Fruit fly (Drosophila melanogaster): ENCODE measurements around the gene CG18530.

Gene CG18530

dm6 chr3R:12615553-12615952 is 17.6 kb upstream of the CG18530 start:
- TF ChIP-seq CG8319 (GFP tag; optimal IDR thresholded peaks at IDR 0.05) (no peak), CG6808 (GFP tag; optimal IDR thresholded peaks at IDR 0.05) (no peak), CG3032 (tag; optimal IDR thresholded peaks at IDR 0.05) (no peak), Hr38 (GFP tag; optimal IDR thresholded peaks at IDR 0.05) (no peak), svp (GFP tag) (no peak), Sox14 (GFP tag; optimal IDR thresholded peaks at IDR 0.05) (no peak), CG16779 (tag; optimal IDR thresholded peaks at IDR 0.05) (no peak)

DNA sequence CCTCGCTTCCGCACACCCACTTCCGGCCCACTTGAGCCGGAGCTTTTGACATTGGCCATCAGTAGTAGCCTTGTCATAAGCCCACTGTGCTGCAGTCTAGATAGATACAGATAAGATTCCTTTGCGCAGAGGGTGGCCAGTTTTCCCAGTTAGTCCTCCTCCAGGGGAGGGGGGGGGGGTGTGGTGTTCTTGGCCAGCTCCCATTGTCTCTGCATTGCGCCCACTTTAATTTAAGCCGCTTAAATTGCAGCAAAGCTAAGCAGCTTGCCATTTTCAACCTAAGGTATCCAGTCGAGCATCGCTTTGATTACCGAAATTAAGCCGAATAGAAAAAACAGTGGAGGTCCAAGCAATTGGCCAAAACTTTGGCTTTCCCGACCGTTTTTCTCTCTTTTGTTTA is 10.4 kb upstream of the CG18530 start:
- TF ChIP-seq lz (GFP tag; optimal IDR thresholded peaks at IDR 0.05) (no peak), CG4318 (GFP tag; optimal IDR thresholded peaks at IDR 0.05) (no peak), cyc (GFP tag; optimal IDR thresholded peaks at IDR 0.05) (no peak), Smox (GFP tag; optimal IDR thresholded peaks at IDR 0.05) (no peak), vri (GFP tag; optimal IDR thresholded peaks at IDR 0.05) (no peak)

DNA sequence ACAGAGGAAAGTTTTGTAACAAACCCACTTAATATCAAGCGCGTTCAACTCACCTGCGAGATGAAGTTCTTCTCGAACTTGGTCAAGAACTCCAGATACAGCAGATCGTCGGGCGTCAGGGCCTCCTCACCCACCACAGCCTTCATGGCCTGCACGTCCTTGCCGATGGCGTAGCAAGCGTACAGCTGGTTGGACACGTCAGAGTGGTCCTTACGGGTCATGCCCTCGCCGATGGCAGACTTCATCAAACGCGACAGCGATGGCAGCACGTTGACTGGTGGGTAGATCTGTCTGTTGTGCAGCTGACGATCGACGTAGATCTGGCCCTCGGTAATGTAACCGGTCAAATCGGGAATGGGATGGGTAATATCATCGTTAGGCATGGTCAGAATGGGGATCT is 8.2 kb upstream of the CG18530 start:
- no peak for TF ChIP-seq svp (GFP tag)
- no peak for TF ChIP-seq CG15336 (GFP tag; IDR thresholded peaks at IDR 0.05)
- TF ChIP-seq CG7368 (GFP tag; optimal IDR thresholded peaks at IDR 0.05) = no peak
- TF ChIP-seq fd59A (GFP tag; optimal IDR thresholded peaks at IDR 0.05) = no peak
- no peak for TF ChIP-seq dsx (GFP tag; optimal IDR thresholded peaks at IDR 0.05; ENCODE audit: poor library complexity, severe bottlenecking)
- TF ChIP-seq ss (GFP tag; optimal IDR thresholded peaks at IDR 0.05) = no peak
- TF ChIP-seq lz (GFP tag; optimal IDR thresholded peaks at IDR 0.05) = no peak

dm6 chr3R:12626674-12627382 is 6.3 kb upstream of the CG18530 start:
- no peak for TF ChIP-seq fd85E (GFP tag; optimal IDR thresholded peaks at IDR 0.05)
- TF ChIP-seq Sox14 (GFP tag; optimal IDR thresholded peaks at IDR 0.05) = no peak
- TF ChIP-seq Ets96B (tag; optimal IDR thresholded peaks at IDR 0.05) = no peak
- peak; percentile 87 for TF ChIP-seq vri (GFP tag; optimal IDR thresholded peaks at IDR 0.05)
- no peak for TF ChIP-seq CG9139 (GFP tag; optimal IDR thresholded peaks at IDR 0.05)
- TF ChIP-seq fkh (GFP tag; optimal IDR thresholded peaks at IDR 0.05) = peak; percentile 82
- peak; percentile 3 for TF ChIP-seq achi (GFP tag; optimal IDR thresholded peaks at IDR 0.05)
- no peak for TF ChIP-seq CG8119 (GFP tag; IDR thresholded peaks at IDR 0.05)
- TF ChIP-seq Met (GFP tag; optimal IDR thresholded peaks at IDR 0.05) = no peak
- no peak for TF ChIP-seq svp (GFP tag)
- no peak for TF ChIP-seq salr (GFP tag; optimal IDR thresholded peaks at IDR 0.05)
- no peak for TF ChIP-seq CG31627 (GFP tag; optimal IDR thresholded peaks at IDR 0.05)
- no peak for TF ChIP-seq Ets21C (GFP tag; optimal IDR thresholded peaks at IDR 0.05)
- no peak for TF ChIP-seq CG8632 (GFP tag; optimal IDR thresholded peaks at IDR 0.05)
- no peak for TF ChIP-seq Hr39 (GFP tag; optimal IDR thresholded peaks at IDR 0.05)
- peak; percentile 64 for TF ChIP-seq Eip78C (GFP tag)
- TF ChIP-seq Eip93F (GFP tag; optimal IDR thresholded peaks at IDR 0.05) = no peak
- TF ChIP-seq CG7368 (GFP tag; optimal IDR thresholded peaks at IDR 0.05) = no peak

DNA sequence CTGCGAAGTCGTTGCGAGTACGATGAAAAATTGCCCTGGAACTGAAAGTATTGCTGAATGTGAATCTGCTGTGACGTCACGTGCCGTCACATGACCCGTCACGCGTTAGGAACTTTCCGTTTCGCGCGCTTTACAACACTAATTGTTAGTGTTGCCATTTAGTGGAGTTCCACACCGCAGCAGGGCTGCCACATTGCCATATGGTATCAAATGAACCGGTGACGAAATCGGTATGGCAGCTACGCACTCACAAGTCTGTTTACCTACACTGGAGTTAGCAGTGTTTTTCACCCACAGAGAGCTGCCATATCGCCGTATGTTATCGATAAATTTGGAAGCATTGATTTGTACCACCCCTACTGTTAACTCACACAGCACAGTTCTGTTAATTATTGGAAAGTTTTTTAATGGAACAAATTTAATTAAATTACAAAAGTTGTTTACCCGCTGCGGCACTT is 5.4 kb upstream of the CG18530 start, which contains the start of the genes Vha55 and Snx3:
Gene Vha55, minus strand, starts transcription at position 139 of the 458 bp plus-strand sequence.
Gene Snx3, plus strand, starts transcription at position 341 of the 458 bp plus-strand sequence.
- TF ChIP-seq fkh (GFP tag; optimal IDR thresholded peaks at IDR 0.05) = no peak
- TF ChIP-seq CG4318 (GFP tag; optimal IDR thresholded peaks at IDR 0.05) = no peak
- TF ChIP-seq CG34406 (GFP tag; optimal IDR thresholded peaks at IDR 0.05) = no peak
- no peak for TF ChIP-seq acj6 (GFP tag; optimal IDR thresholded peaks at IDR 0.05)
- TF ChIP-seq spab (GFP tag; optimal IDR thresholded peaks at IDR 0.05) = no peak
- TF ChIP-seq Blimp-1 (GFP tag; optimal IDR thresholded peaks at IDR 0.05) = no peak
- no peak for TF ChIP-seq CG15336 (GFP tag; IDR thresholded peaks at IDR 0.05)
- no peak for TF ChIP-seq CG11762 (GFP tag; optimal IDR thresholded peaks at IDR 0.05; ENCODE audit: insufficient read depth)
- TF ChIP-seq CG6163 (GFP tag; IDR thresholded peaks at IDR 0.05) = no peak
- TF ChIP-seq salr (GFP tag; optimal IDR thresholded peaks at IDR 0.05) = no peak
- no peak for TF ChIP-seq CG1621 (tag; optimal IDR thresholded peaks at IDR 0.05)
- TF ChIP-seq Eip78C (GFP tag) = peak; percentile 27
- no peak for TF ChIP-seq Eip93F (GFP tag; optimal IDR thresholded peaks at IDR 0.05)
- TF ChIP-seq CG10669 (GFP tag; optimal IDR thresholded peaks at IDR 0.05) = no peak
- TF ChIP-seq pdm3 (GFP tag; optimal IDR thresholded peaks at IDR 0.05) = no peak
- TF ChIP-seq Gug (GFP tag; IDR thresholded peaks at IDR 0.05) = no peak
- TF ChIP-seq CG16779 (tag; optimal IDR thresholded peaks at IDR 0.05) = peak; percentile 19
- TF ChIP-seq Sox15 (GFP tag; optimal IDR thresholded peaks at IDR 0.05) = no peak
- peak; percentile 6 for TF ChIP-seq esn (GFP tag; optimal IDR thresholded peaks at IDR 0.05)
- TF ChIP-seq CG6276 (GFP tag; optimal IDR thresholded peaks at IDR 0.05) = no peak
